Worm (Caenorhabditis elegans) whole organism, L3 larva: ENCODE measurements around the gene clc-3.

Experiments used
- egl-27 ChIP-seq: sonication (generic microtip); optimal IDR thresholded peaks from 4 replicates; lab custom pipeline; 2017; ENCODE audit warnings: missing biosample characterization, missing genetic modification reagents, missing genetic modification characterization
- elt-2 ChIP-seq: sonication (generic microtip); optimal IDR thresholded peaks from 2 replicates; lab custom pipeline; 2016; ENCODE audit warnings: missing genetic modification reagents, mild to moderate bottlenecking, missing genetic modification characterization, missing compliant biosample characterization
- fos-1 ChIP-seq: fragments of 150-350 bp; optimal IDR thresholded peaks from 2 replicates; lab custom pipeline; 2014; ENCODE audit warnings: missing biosample characterization, missing genetic modification characterization
- nhr-12 ChIP-seq: fragments of 150-350 bp; optimal IDR thresholded peaks from 2 replicates; lab custom pipeline; 2014; ENCODE audit warnings: missing biosample characterization, missing genetic modification characterization
- nhr-237 ChIP-seq: fragments of 150-350 bp; optimal IDR thresholded peaks from 2 replicates; lab custom pipeline; 2014; ENCODE audit warnings: missing biosample characterization, missing genetic modification characterization
- nhr-28 ChIP-seq: fragments of 150-350 bp; optimal IDR thresholded peaks from 2 replicates; lab custom pipeline; 2014; ENCODE audit warnings: missing biosample characterization, missing genetic modification characterization
- unc-62 ChIP-seq: fragments of 150-350 bp; sonication (generic microtip); optimal IDR thresholded peaks from 4 replicates; lab custom pipeline; 2014; ENCODE audit warnings: missing biosample characterization, missing genetic modification reagents, missing genetic modification characterization

- TF ChIP-seq nhr-28 (tag; lab: Kevin White, UChicago), result no peak
- no peak for TF ChIP-seq unc-62
- TF ChIP-seq fos-1 (tag; lab: Kevin White, UChicago), result no peak
- TF ChIP-seq elt-2 (tag; lab: Kevin White, UChicago), result no peak
- TF ChIP-seq egl-27 (tag; lab: Kevin White, UChicago), result no peak
- TF ChIP-seq nhr-12 (tag; lab: Kevin White, UChicago), result no peak
- no peak for TF ChIP-seq nhr-237
Observed at ce11 chrX:3399917-3400316, 25.4 kb upstream of the clc-3 start, which contains the start of gene cht-1.
